Worm (Caenorhabditis elegans): ENCODE results near the gene K05F6.12.

K05F6.12 gene

ce11 chrII:1576772-1577171 is 31.0 kb downstream of the K05F6.12 start:
- TF ChIP-seq tlp-1 (tag; optimal IDR thresholded peaks at IDR 0.05), result no peak
- no peak for TF ChIP-seq irx-1 (tag; optimal IDR thresholded peaks at IDR 0.05)
- no peak for TF ChIP-seq snu-23 (GFP tag; optimal IDR thresholded peaks at IDR 0.05)
- TF ChIP-seq hlh-4 (tag; optimal IDR thresholded peaks at IDR 0.05), result no peak
- no peak for TF ChIP-seq elt-3 (tag; optimal IDR thresholded peaks at IDR 0.05)
- no peak for TF ChIP-seq fkh-8 (tag; optimal IDR thresholded peaks at IDR 0.05)
- no peak for TF ChIP-seq nhr-237 (tag; optimal IDR thresholded peaks at IDR 0.05)
- TF ChIP-seq ama-1 (optimal IDR thresholded peaks at IDR 0.05), result no peak
- TF ChIP-seq blmp-1 (tag; optimal IDR thresholded peaks at IDR 0.05), result no peak
- no peak for TF ChIP-seq sox-4 (tag; optimal IDR thresholded peaks at IDR 0.05)
- no peak for TF ChIP-seq vab-15 (tag; optimal IDR thresholded peaks at IDR 0.05)
- TF ChIP-seq unc-30 (tag; optimal IDR thresholded peaks at IDR 0.05), result no peak
- TF ChIP-seq ceh-63 (GFP tag; optimal IDR thresholded peaks at IDR 0.05), result no peak
- TF ChIP-seq lin-35 (GFP tag; optimal IDR thresholded peaks at IDR 0.05), result peak in 1 of 2 experiments; percentile 29
- TF ChIP-seq sup-37 (GFP tag; optimal IDR thresholded peaks at IDR 0.05), result no peak
- no peak for TF ChIP-seq lin-39 (tag; optimal IDR thresholded peaks at IDR 0.05)
- TF ChIP-seq hpl-2 (GFP tag; optimal IDR thresholded peaks at IDR 0.05), result no peak
- TF ChIP-seq elt-2 (tag; optimal IDR thresholded peaks at IDR 0.05), result peak; percentile 73
- no peak for TF ChIP-seq efl-1 (optimal IDR thresholded peaks at IDR 0.05)
- TF ChIP-seq efl-1 (GFP tag; optimal IDR thresholded peaks at IDR 0.05 in 1 of 2), result peak in 1 of 2 experiments; percentile 16
- TF ChIP-seq nhr-84 (tag; optimal IDR thresholded peaks at IDR 0.05), result no peak
- TF ChIP-seq pqm-1 (tag; optimal IDR thresholded peaks at IDR 0.05), result no peak
- TF ChIP-seq ztf-4 (tag; optimal IDR thresholded peaks at IDR 0.05), result no peak
- peak; percentile 12 for TF ChIP-seq jun-1 (tag; optimal IDR thresholded peaks at IDR 0.05)
- no peak for TF ChIP-seq dpl-1 (GFP tag; optimal IDR thresholded peaks at IDR 0.05)
- TF ChIP-seq efl-3 (GFP tag; optimal IDR thresholded peaks at IDR 0.05), result no peak
- TF ChIP-seq snpc-4 (tag; optimal IDR thresholded peaks at IDR 0.05), result no peak
- TF ChIP-seq nhr-28 (tag; optimal IDR thresholded peaks at IDR 0.05), result no peak
- TF ChIP-seq nhr-47 (tag; optimal IDR thresholded peaks at IDR 0.05), result no peak

- no peak for TF ChIP-seq egl-27 (tag; optimal IDR thresholded peaks at IDR 0.05)
- TF ChIP-seq nhr-19 (GFP tag; conservative IDR thresholded peaks at IDR 0.05), result no peak
- peak; percentile 22 for TF ChIP-seq elt-2 (tag; optimal IDR thresholded peaks at IDR 0.05)
Measured at ce11 chrII:1579886-1580285, 34.2 kb downstream of the K05F6.12 start, which contains the start of gene math-38. math-38 (minus strand) TSS chrII:1579986.

DNA sequence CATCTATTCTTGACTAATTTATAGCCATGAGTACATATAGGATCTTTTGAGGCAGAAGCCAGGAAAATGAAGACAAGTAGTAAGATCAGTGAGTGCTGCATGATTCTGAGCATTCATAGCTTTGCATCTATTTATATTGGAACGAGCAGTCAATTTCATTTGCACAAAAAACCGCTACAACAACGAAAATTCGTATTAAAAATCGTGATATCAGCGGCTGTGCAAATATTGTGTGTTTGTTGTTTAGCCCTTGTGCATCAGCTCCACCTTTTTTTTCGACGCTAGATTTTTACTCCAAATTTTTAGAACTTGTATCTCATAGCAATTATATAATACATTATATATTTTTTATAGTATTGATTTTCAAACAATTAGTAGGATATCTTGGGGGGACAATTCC is 38.4 kb downstream of the K05F6.12 start, which contains the start of gene clec-21:
clec-21 (minus strand) TSS at position 101 of the 400 bp plus-strand sequence.
- TF ChIP-seq irx-1 (tag; optimal IDR thresholded peaks at IDR 0.05) (no peak), rnt-1 (tag; optimal IDR thresholded peaks at IDR 0.05) (no peak), ztf-11 (tag; optimal IDR thresholded peaks at IDR 0.05) (no peak), ceh-88 (GFP tag; IDR thresholded peaks at IDR 0.05) (no peak), elt-2 (tag; optimal IDR thresholded peaks at IDR 0.05) (no peak), grh-1 (GFP tag; IDR thresholded peaks at IDR 0.05) (no peak), jun-1 (tag; optimal IDR thresholded peaks at IDR 0.05) (no peak), ceh-82 (tag; optimal IDR thresholded peaks at IDR 0.05) (no peak), mep-1 (tag; optimal IDR thresholded peaks at IDR 0.05) (no peak), ceh-63 (GFP tag; optimal IDR thresholded peaks at IDR 0.05) (no peak), pax-3 (tag; optimal IDR thresholded peaks at IDR 0.05) (no peak), alr-1 (tag; optimal IDR thresholded peaks at IDR 0.05; ENCODE audit: borderline replicate concordance) (no peak), unc-62 (GFP tag; optimal IDR thresholded peaks at IDR 0.05) (no peak), mdl-1 (tag; optimal IDR thresholded peaks at IDR 0.05) (no peak)
